Worm (Caenorhabditis elegans) whole organism, midembryonic: ENCODE measurements around the gene ifc-1.

ENCODE experiments used
- T22C8.4 ChIP-seq: fragments of 200-800 bp; sonication (Bioruptor generic); IDR thresholded peaks from 2 replicates; pipeline ENCODE4 v1.3.6; 2022; ENCODE audit warnings: missing genetic modification characterization, missing compliant biosample characterization
- flt-1 ChIP-seq: fragments of 200-800 bp; sonication (Bioruptor generic); IDR thresholded peaks from 2 replicates; pipeline ENCODE4 v1.3.6; 2022; ENCODE audit warnings: missing genetic modification characterization, missing compliant biosample characterization
- klf-2 ChIP-seq: fragments of 200-800 bp; sonication (Bioruptor generic); conservative IDR thresholded peaks from 2 replicates; pipeline ENCODE4 v1.3.6; 2022; ENCODE audit warnings: missing genetic modification reagents, missing genetic modification characterization, missing compliant biosample characterization
- ref-1 ChIP-seq: fragments of 200-800 bp; sonication (Bioruptor generic); conservative IDR thresholded peaks from 2 replicates; pipeline ENCODE4 v1.3.6; 2022; ENCODE audit warnings: missing genetic modification reagents, missing genetic modification characterization, missing compliant biosample characterization
- tab-1 ChIP-seq: fragments of 200-800 bp; sonication (Bioruptor generic); IDR thresholded peaks from 2 replicates; pipeline ENCODE4 v1.3.6; 2022; ENCODE audit warnings: missing genetic modification characterization, missing compliant biosample characterization
- ztf-23 ChIP-seq: fragments of 200-800 bp; sonication (Bioruptor generic); IDR thresholded peaks from 2 replicates; pipeline ENCODE4 v1.3.6; 2022; ENCODE audit warnings: missing genetic modification reagents, missing genetic modification characterization, missing compliant biosample characterization
- ztf-29 ChIP-seq: fragments of 200-800 bp; sonication (Bioruptor generic); IDR thresholded peaks from 2 replicates; pipeline ENCODE4 v1.3.6; 2022; ENCODE audit warnings: missing genetic modification reagents, missing genetic modification characterization, missing compliant biosample characterization

- TF ChIP-seq ztf-23 (GFP tag; lab: Robert Waterston, UW) (no peak), tab-1 (GFP tag; lab: Robert Waterston, UW) (no peak), ref-1 (GFP tag; lab: Robert Waterston, UW) (no peak), T22C8.4 (GFP tag; lab: Robert Waterston, UW) (no peak), flt-1 (GFP tag; lab: Robert Waterston, UW) (no peak), klf-2 (no peak), ztf-29 (GFP tag; lab: Robert Waterston, UW) (no peak)
These were observed 32.8 kb upstream of the ifc-1 start, which contains the start of gene srj-49 for ce11 chrV:2848290-2848937.
